Worm (Caenorhabditis elegans) whole organism, late embryonic: ENCODE measurements around the gene gbb-1.

Source experiments
- C08G9.2 ChIP-seq: sonication (generic microtip); optimal IDR thresholded peaks from 2 replicates; lab custom pipeline; 2016; ENCODE audit warnings: mild to moderate bottlenecking, missing genetic modification characterization, moderate library complexity, missing compliant biosample characterization
- F13H6.1 ChIP-seq: sonication (generic microtip); optimal IDR thresholded peaks from 2 replicates; lab custom pipeline; 2016; ENCODE audit warnings: missing genetic modification characterization, missing compliant biosample characterization
- K02D7.2 ChIP-seq: sonication (generic microtip); optimal IDR thresholded peaks from 2 replicates; lab custom pipeline; 2017; ENCODE audit warnings: mild to moderate bottlenecking, missing genetic modification characterization, missing compliant biosample characterization
- K09A11.1 ChIP-seq: sonication (generic microtip); optimal IDR thresholded peaks from 2 replicates; lab custom pipeline; 2017; ENCODE audit warnings: antibody characterized with exemption, mild to moderate bottlenecking, missing genetic modification characterization, missing compliant biosample characterization; ENCODE audit not compliant: insufficient read depth
- ahr-1 ChIP-seq: sonication (generic microtip); optimal IDR thresholded peaks from 2 replicates; lab custom pipeline; 2016; ENCODE audit warnings: missing genetic modification characterization, missing compliant biosample characterization
- ceh-14 ChIP-seq: sonication (generic microtip); optimal IDR thresholded peaks from 2 replicates; lab custom pipeline; 2016; ENCODE audit warnings: missing genotype, missing genetic modification characterization, missing compliant biosample characterization
- ceh-2 ChIP-seq: sonication (generic microtip); optimal IDR thresholded peaks from 2 replicates; lab custom pipeline; 2016; ENCODE audit warnings: missing genotype, missing genetic modification characterization, missing compliant biosample characterization
- ceh-22 ChIP-seq: sonication (generic microtip); optimal IDR thresholded peaks from 2 replicates; lab custom pipeline; 2017; ENCODE audit warnings: missing biosample characterization, missing genetic modification characterization
- ceh-24 ChIP-seq: sonication (generic microtip); optimal IDR thresholded peaks from 2 replicates; lab custom pipeline; 2016; ENCODE audit warnings: mild to moderate bottlenecking, missing genetic modification characterization, missing compliant biosample characterization
- ceh-31 ChIP-seq: sonication (generic microtip); optimal IDR thresholded peaks from 2 replicates; lab custom pipeline; 2016; ENCODE audit warnings: missing genetic modification characterization, missing compliant biosample characterization
- ceh-34 ChIP-seq: sonication (generic microtip); optimal IDR thresholded peaks from 2 replicates; lab custom pipeline; 2016; ENCODE audit warnings: mild to moderate bottlenecking, missing genetic modification characterization, missing compliant biosample characterization
- ceh-45 ChIP-seq: fragments of 200-800 bp; sonication (Bioruptor generic); IDR thresholded peaks from 2 replicates; pipeline ENCODE4 v1.3.6; 2022; ENCODE audit warnings: missing genetic modification reagents, missing genetic modification characterization, missing compliant biosample characterization
- ceh-48 ChIP-seq: sonication (generic microtip); optimal IDR thresholded peaks from 2 replicates; lab custom pipeline; 2016; ENCODE audit warnings: missing genetic modification characterization, inconsistent platforms, missing compliant biosample characterization
- ceh-6 ChIP-seq: fragments of 200-800 bp; sonication (Bioruptor generic); optimal IDR thresholded peaks from 2 replicates; lab custom pipeline; 2018; ENCODE audit warnings: mild to moderate bottlenecking, missing genetic modification characterization, missing compliant biosample characterization
- che-1 ChIP-seq: sonication (generic microtip); optimal IDR thresholded peaks from 2 replicates; lab custom pipeline; 2016; ENCODE audit warnings: mild to moderate bottlenecking, missing genetic modification characterization, missing compliant biosample characterization
- elt-2 ChIP-seq: sonication (generic microtip); optimal IDR thresholded peaks from 2 replicates; lab custom pipeline; 2016; ENCODE audit warnings: missing genetic modification reagents, missing genetic modification characterization, missing compliant biosample characterization
- elt-4 ChIP-seq: sonication (generic microtip); optimal IDR thresholded peaks from 2 replicates; lab custom pipeline; 2016; ENCODE audit warnings: missing genetic modification characterization, missing compliant biosample characterization
- eyg-1 ChIP-seq: sonication (generic microtip); optimal IDR thresholded peaks from 2 replicates; lab custom pipeline; 2016; ENCODE audit warnings: missing genotype, missing genetic modification characterization, missing compliant biosample characterization
- fax-1 ChIP-seq: sonication (generic microtip); optimal IDR thresholded peaks from 2 replicates; lab custom pipeline; 2016; ENCODE audit warnings: missing genotype, missing genetic modification characterization, missing compliant biosample characterization
- hlh-13 ChIP-seq: fragments of 200-800 bp; sonication (Bioruptor generic); optimal IDR thresholded peaks from 2 replicates; lab custom pipeline; 2018; ENCODE audit warnings: mild to moderate bottlenecking, missing genetic modification characterization, missing compliant biosample characterization
- hlh-15 ChIP-seq: sonication (generic microtip); optimal IDR thresholded peaks from 2 replicates; lab custom pipeline; 2016; ENCODE audit warnings: missing genetic modification characterization, missing compliant biosample characterization
- hlh-30 ChIP-seq: sonication (generic microtip); optimal IDR thresholded peaks from 2 replicates; lab custom pipeline; 2017; ENCODE audit warnings: antibody characterized with exemption, missing genetic modification characterization, missing compliant biosample characterization; ENCODE audit not compliant: insufficient read depth
- hlh-6 ChIP-seq: sonication (generic microtip); optimal IDR thresholded peaks from 2 replicates; lab custom pipeline; 2016; ENCODE audit warnings: missing genotype, missing genetic modification characterization, missing compliant biosample characterization
- lin-11 ChIP-seq: fragments of 200-800 bp; sonication (Bioruptor generic); optimal IDR thresholded peaks from 2 replicates; lab custom pipeline; 2018; ENCODE audit warnings: mild to moderate bottlenecking, missing genetic modification characterization, missing compliant biosample characterization
- madf-2 ChIP-seq: sonication (generic microtip); optimal IDR thresholded peaks from 2 replicates; lab custom pipeline; 2017; ENCODE audit warnings: missing genetic modification characterization, missing compliant biosample characterization
- mec-3 ChIP-seq: sonication (generic microtip); optimal IDR thresholded peaks from 2 replicates; lab custom pipeline; 2016; ENCODE audit warnings: borderline replicate concordance, missing genetic modification characterization, missing compliant biosample characterization
- nfya-1 ChIP-seq: sonication (generic microtip); optimal IDR thresholded peaks from 2 replicates; lab custom pipeline; 2017; ENCODE audit warnings: missing genetic modification characterization, mild to moderate bottlenecking, missing compliant biosample characterization, antibody characterized with exemption, moderate library complexity
- nhr-11 ChIP-seq: fragments of 150-350 bp; optimal IDR thresholded peaks from 2 replicates; lab custom pipeline; 2014; ENCODE audit warnings: missing biosample characterization, missing genetic modification characterization
- npax-4 ChIP-seq: sonication (generic microtip); optimal IDR thresholded peaks from 2 replicates; lab custom pipeline; 2016; ENCODE audit warnings: missing genetic modification characterization, missing compliant biosample characterization
- odd-2 ChIP-seq: sonication (generic microtip); optimal IDR thresholded peaks from 2 replicates; lab custom pipeline; 2017; ENCODE audit warnings: antibody characterized with exemption, mild to moderate bottlenecking, missing genetic modification characterization, missing compliant biosample characterization
- pag-3 ChIP-seq: sonication (generic microtip); optimal IDR thresholded peaks from 2 replicates; lab custom pipeline; 2016; ENCODE audit warnings: missing compliant biosample characterization, missing genetic modification characterization, borderline replicate concordance
- pax-1 ChIP-seq: fragments of 150-350 bp; optimal IDR thresholded peaks from 2 replicates; lab custom pipeline; 2014; ENCODE audit warnings: missing biosample characterization, missing genetic modification characterization
- pha-2 ChIP-seq: sonication (generic microtip); optimal IDR thresholded peaks from 2 replicates; lab custom pipeline; 2017; ENCODE audit warnings: mild to moderate bottlenecking, missing genetic modification characterization, missing compliant biosample characterization
- pha-4 ChIP-seq: fragments of 150-350 bp; optimal IDR thresholded peaks from 2 replicates; lab custom pipeline; 2018; ENCODE audit warnings: missing biosample characterization, missing genetic modification reagents, missing genetic modification characterization
- pqm-1 ChIP-seq: sonication (generic microtip); optimal IDR thresholded peaks from 2 replicates; lab custom pipeline; 2016; ENCODE audit warnings: missing genetic modification characterization, missing compliant biosample characterization
- sdc-2 ChIP-seq: sonication (generic microtip); optimal IDR thresholded peaks from 2 replicates; lab custom pipeline; 2016; ENCODE audit warnings: missing genotype, missing genetic modification characterization, missing compliant biosample characterization
- sox-2 ChIP-seq: fragments of 200-800 bp; sonication (Bioruptor generic); IDR thresholded peaks from 2 replicates; pipeline ENCODE4 v1.3.6; 2022; ENCODE audit warnings: missing genetic modification reagents, missing genetic modification characterization, missing compliant biosample characterization
- sox-4 ChIP-seq: sonication (generic microtip); optimal IDR thresholded peaks from 2 replicates; lab custom pipeline; 2017; ENCODE audit warnings: mild to moderate bottlenecking, missing genetic modification characterization, inconsistent platforms, missing compliant biosample characterization
- syd-9 ChIP-seq: sonication (generic microtip); optimal IDR thresholded peaks from 2 replicates; lab custom pipeline; 2016; ENCODE audit warnings: mild to moderate bottlenecking, missing genetic modification characterization, moderate library complexity, missing compliant biosample characterization
- tbx-2 ChIP-seq: sonication (generic microtip); optimal IDR thresholded peaks from 2 replicates; lab custom pipeline; 2016; ENCODE audit warnings: missing genetic modification characterization, missing compliant biosample characterization
- ttx-3 ChIP-seq: sonication (generic microtip); optimal IDR thresholded peaks from 2 replicates; lab custom pipeline; 2016; ENCODE audit warnings: missing genetic modification reagents, missing genetic modification characterization, missing compliant biosample characterization
- unc-3 ChIP-seq, 2 experiments: fragments of 200-800 bp in 1 of 2; sonication (Bioruptor generic) in 1 of 2; sonication (generic microtip) in 1 of 2; conservative IDR thresholded peaks in 1 of 2; optimal IDR thresholded peaks in 1 of 2; 2 replicates each; pipeline versions ENCODE4 v1.3.6 to Lab custom; 2016 to 2022; ENCODE audit warnings: missing compliant biosample characterization in 2 of 2, missing genetic modification characterization in 2 of 2, missing genetic modification reagents in 1 of 2
- unc-42 ChIP-seq: sonication (generic microtip); optimal IDR thresholded peaks from 2 replicates; lab custom pipeline; 2016; ENCODE audit warnings: missing genotype, missing genetic modification characterization, missing compliant biosample characterization
- unc-55 ChIP-seq: sonication (generic microtip); optimal IDR thresholded peaks from 2 replicates; lab custom pipeline; 2017; ENCODE audit warnings: missing biosample characterization, missing genetic modification reagents, missing genetic modification characterization
- zip-5 ChIP-seq: sonication (generic microtip); optimal IDR thresholded peaks from 2 replicates; lab custom pipeline; 2016; ENCODE audit warnings: missing genetic modification characterization, missing compliant biosample characterization

Gene gbb-1

DNA sequence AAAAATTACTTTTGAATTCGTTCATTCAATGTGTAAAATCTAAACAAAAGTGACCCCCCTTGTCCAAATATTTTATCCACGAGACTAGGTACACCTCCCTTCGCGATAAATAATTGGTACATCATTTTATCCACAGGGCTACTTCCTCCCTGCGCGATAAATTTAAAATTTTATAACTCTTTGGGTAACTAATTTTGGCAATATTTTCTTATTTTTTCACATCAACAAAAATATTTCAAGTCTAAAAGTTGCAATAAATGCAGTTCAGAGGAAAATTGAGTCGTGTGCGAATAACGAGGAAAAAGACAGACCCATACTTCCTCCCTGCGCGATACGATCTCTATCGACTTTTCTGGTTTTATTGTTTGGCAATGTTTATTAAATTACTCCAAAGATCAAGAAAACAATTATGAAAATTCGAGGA, 39.3 kb downstream of the gbb-1 start (continued):
- TF ChIP-seq odd-2 (tag; lab: Kevin White, UChicago) (peak; percentile 6), ttx-3 (peak; percentile 57), pax-1 (tag; lab: Kevin White, UChicago) (peak; percentile 90), ceh-45 (GFP tag; lab: Robert Waterston, UW) (peak; percentile 77), ceh-48 (tag; lab: Kevin White, UChicago) (peak; percentile 51), nfya-1 (tag; lab: Kevin White, UChicago) (peak; percentile 97), elt-4 (tag; lab: Kevin White, UChicago) (no peak), unc-3 (GFP tag; conservative IDR thresholded peaks at IDR 0.05; lab: Robert Waterston, UW) (peak; percentile 42; the same call in 1 of the 2 replicates), unc-3 (tag; optimal IDR thresholded peaks at IDR 0.05; lab: Kevin White, UChicago) (peak; percentile 85), lin-11 (tag; lab: Kevin White, UChicago) (peak; percentile 28), K09A11.1 (tag; lab: Kevin White, UChicago) (peak; percentile 89), zip-5 (peak; percentile 59), hlh-30 (tag; lab: Kevin White, UChicago) (peak; percentile 58), nhr-11 (peak; percentile 94), hlh-6 (tag; lab: Kevin White, UChicago) (peak; percentile 8), ceh-31 (peak; percentile 95), syd-9 (peak; percentile 79), hlh-13 (peak; percentile 33), mec-3 (tag; lab: Kevin White, UChicago) (no peak), ceh-6 (peak; percentile 10), pqm-1 (tag; lab: Kevin White, UChicago) (peak; percentile 79), fax-1 (tag; lab: Kevin White, UChicago) (no peak), sox-2 (GFP tag; lab: Robert Waterston, UW) (peak; percentile 73), eyg-1 (peak; percentile 20)

- no peak for TF ChIP-seq pha-2
- TF ChIP-seq unc-55 (GFP tag; lab: Kevin White, UChicago) = no peak
- no peak for TF ChIP-seq madf-2 (tag; lab: Kevin White, UChicago)
- no peak for TF ChIP-seq ceh-2 (tag; lab: Kevin White, UChicago)
- TF ChIP-seq sox-4 (tag; lab: Kevin White, UChicago) = no peak
- no peak for TF ChIP-seq tbx-2 (tag; lab: Kevin White, UChicago)
- no peak for TF ChIP-seq ceh-24
- no peak for TF ChIP-seq ceh-31
- TF ChIP-seq unc-42 = no peak
- TF ChIP-seq K09A11.1 (tag; lab: Kevin White, UChicago) = no peak
- TF ChIP-seq npax-4 (tag; lab: Kevin White, UChicago) = no peak
- no peak for TF ChIP-seq sox-2 (GFP tag; lab: Robert Waterston, UW)
- TF ChIP-seq ceh-14 (tag; lab: Kevin White, UChicago) = no peak
- no peak for TF ChIP-seq pha-4 (tag; lab: Kevin White, UChicago)
- TF ChIP-seq mec-3 (tag; lab: Kevin White, UChicago) = no peak
- no peak for TF ChIP-seq lin-11 (tag; lab: Kevin White, UChicago)
- no peak for TF ChIP-seq ahr-1 (tag; lab: Kevin White, UChicago)
- TF ChIP-seq pag-3 = no peak
- no peak for TF ChIP-seq nfya-1 (tag; lab: Kevin White, UChicago)
- TF ChIP-seq unc-3 (GFP tag; conservative IDR thresholded peaks at IDR 0.05; lab: Robert Waterston, UW) = no peak
- no peak for TF ChIP-seq unc-3 (tag; optimal IDR thresholded peaks at IDR 0.05; lab: Kevin White, UChicago)
Measured at ce11 chrX:2999652-3000051, 41.9 kb downstream of the gbb-1 start, which contains the start of gene Y41G9A.17. Y41G9A.17 (minus strand) TSS chrX:2999752.

DNA sequence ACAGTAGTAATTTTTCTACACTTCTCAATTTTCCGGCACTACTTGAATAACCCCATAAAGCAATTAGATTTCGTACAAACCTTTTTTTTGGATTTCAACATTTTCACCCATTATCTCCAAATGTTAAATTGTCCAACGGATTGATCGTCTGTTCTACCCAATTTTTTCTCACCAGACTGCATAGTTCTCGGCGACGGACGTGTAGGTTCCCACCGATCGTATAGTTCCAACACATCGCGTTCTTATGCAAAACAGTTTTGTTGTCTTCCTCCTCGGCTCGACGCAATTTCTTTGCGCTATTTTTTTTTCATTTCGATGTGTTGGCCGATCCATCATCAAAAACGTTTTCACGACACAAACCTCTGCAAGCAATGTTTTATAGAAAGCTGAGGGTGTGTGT, 46.0 kb downstream of the gbb-1 start, which contains the start of gene Y41G9A.6:
TSS of gene Y41G9A.6 (minus strand) at position 101 of the 400 bp plus-strand sequence.
- TF ChIP-seq elt-4 (tag; lab: Kevin White, UChicago) (no peak), hlh-30 (tag; lab: Kevin White, UChicago) (no peak), ceh-34 (tag; lab: Kevin White, UChicago) (no peak), K02D7.2 (no peak), sdc-2 (no peak), ceh-22 (no peak), ceh-48 (tag; lab: Kevin White, UChicago) (no peak), K09A11.1 (tag; lab: Kevin White, UChicago) (no peak), che-1 (tag; lab: Kevin White, UChicago) (no peak), mec-3 (tag; lab: Kevin White, UChicago) (no peak), C08G9.2 (tag; lab: Kevin White, UChicago) (no peak), elt-2 (tag; lab: Kevin White, UChicago) (no peak), hlh-15 (tag; lab: Kevin White, UChicago) (no peak), F13H6.1 (tag; lab: Kevin White, UChicago) (no peak)
